Worm (Caenorhabditis elegans) whole organism, young adult: ENCODE measurements around the gene lmbr-1.

Experiments
- F23B12.7 ChIP-seq: sonication (generic microtip); optimal IDR thresholded peaks from 2 replicates; lab custom pipeline; 2017; ENCODE audit warnings: missing genetic modification characterization, mild to moderate bottlenecking, missing compliant biosample characterization, antibody characterized with exemption, moderate library complexity; ENCODE audit not compliant: insufficient read depth
- F49E8.2 ChIP-seq: sonication (generic microtip); optimal IDR thresholded peaks from 3 replicates; lab custom pipeline; 2017; ENCODE audit warnings: missing genetic modification characterization, mild to moderate bottlenecking, missing compliant biosample characterization, antibody characterized with exemption, moderate library complexity; ENCODE audit not compliant: insufficient read depth
- ama-1 ChIP-seq, 3 experiments: fragments of 150-350 bp in 1 of 3; sonication (generic microtip) in 2 of 3; optimal IDR thresholded peaks; 2 replicates each; lab custom pipeline; 2014 to 2018; ENCODE audit warnings: missing biosample characterization in 2 of 3, missing genetic modification characterization in 2 of 3, missing genetic modification reagents in 2 of 3
- atf-7 ChIP-seq: sonication (generic microtip); optimal IDR thresholded peaks from 2 replicates; lab custom pipeline; 2017; ENCODE audit warnings: mild to moderate bottlenecking, missing genetic modification characterization, missing compliant biosample characterization
- attf-3 ChIP-seq: fragments of 200-800 bp; sonication (Bioruptor generic); conservative IDR thresholded peaks from 2 replicates; pipeline ENCODE4 v1.3.6; 2022; ENCODE audit warnings: missing genetic modification reagents, missing genetic modification characterization, missing compliant biosample characterization
- dpl-1 ChIP-seq: fragments of 150-350 bp; optimal IDR thresholded peaks from 2 replicates; lab custom pipeline; 2014; ENCODE audit warnings: missing biosample characterization, missing genetic modification reagents, missing genetic modification characterization
- ets-4 ChIP-seq: fragments of 200-800 bp; sonication (Bioruptor generic); optimal IDR thresholded peaks from 2 replicates; lab custom pipeline; 2018; ENCODE audit warnings: mild to moderate bottlenecking, missing genetic modification characterization, missing compliant biosample characterization
- hrde-1 ChIP-seq: sonication (generic microtip); optimal IDR thresholded peaks from 2 replicates; lab custom pipeline; 2016; ENCODE audit warnings: missing genetic modification characterization, mild to moderate bottlenecking, missing compliant biosample characterization, moderate library complexity, missing genotype, missing genetic modification reagents, borderline replicate concordance
- let-607 ChIP-seq, 2 experiments: fragments of 200-800 bp in 1 of 2; sonication (Bioruptor generic) in 1 of 2; sonication (generic microtip) in 1 of 2; optimal IDR thresholded peaks; 2 replicates each; lab custom pipeline; 2016 to 2018; ENCODE audit warnings: mild to moderate bottlenecking in 2 of 2, missing compliant biosample characterization in 2 of 2, missing genetic modification characterization in 2 of 2, moderate library complexity in 2 of 2, missing genotype in 1 of 2
- lin-40 ChIP-seq: sonication (generic microtip); optimal IDR thresholded peaks from 2 replicates; lab custom pipeline; 2016; ENCODE audit warnings: missing genetic modification characterization, mild to moderate bottlenecking, missing compliant biosample characterization, missing genotype, missing genetic modification reagents
- lir-1 ChIP-seq: fragments of 200-800 bp; sonication (Bioruptor generic); conservative IDR thresholded peaks from 2 replicates; pipeline ENCODE4 v1.3.6; 2022; ENCODE audit warnings: missing genetic modification reagents, missing genetic modification characterization, missing compliant biosample characterization
- sea-2 ChIP-seq: fragments of 200-800 bp; sonication (Bioruptor generic); IDR thresholded peaks from 2 replicates; pipeline ENCODE4 v1.3.6; 2022; ENCODE audit warnings: missing genetic modification characterization, missing compliant biosample characterization
- unc-62 ChIP-seq: fragments of 150-350 bp; optimal IDR thresholded peaks from 2 replicates; lab custom pipeline; 2014; ENCODE audit warnings: missing biosample characterization, missing genetic modification reagents, missing genetic modification characterization

ce11 chrIII:8324412-8324811 is 47.6 kb upstream of the lmbr-1 start, which contains the start of gene F10E9.12:
- TF ChIP-seq hrde-1 (tag; lab: Kevin White, UChicago) (no peak), sea-2 (no peak), let-607 (tag; optimal IDR thresholded peaks at IDR 0.05; lab: Kevin White, UChicago) (no peak), ama-1 (optimal IDR thresholded peaks at IDR 0.05; lab: Kevin White, UChicago) (no peak), ama-1 (GFP tag; optimal IDR thresholded peaks at IDR 0.05; lab: Kevin White, UChicago) (no peak), atf-7 (tag; lab: Kevin White, UChicago) (no peak), lir-1 (GFP tag; lab: Robert Waterston, UW) (no peak), F23B12.7 (no peak), dpl-1 (no peak), lin-40 (tag; lab: Kevin White, UChicago) (no peak), F49E8.2 (tag; lab: Kevin White, UChicago) (no peak), unc-62 (GFP tag; lab: Kevin White, UChicago) (no peak), attf-3 (GFP tag; lab: Robert Waterston, UW) (no peak), ets-4 (no peak)
